Worm (Caenorhabditis elegans): ENCODE measurements around the gene rpl-7A.
A peak's percentile ranks its signal among the peaks of the same experiment; 100 is the strongest.

rpl-7A gene

ce11 chrIV:4400350-4401326 lies 10.2 kb upstream of the rpl-7A start, which contains the start of gene Y24D9A.6 (continued):
- TF ChIP-seq zip-11 (GFP tag; IDR thresholded peaks at IDR 0.05) (no peak), pha-4 (GFP tag; IDR thresholded peaks at IDR 0.05) (peak; percentile 28; the same call in 1 of the 2 replicates), pha-4 (tag; optimal IDR thresholded peaks at IDR 0.05) (no peak), lin-1 (GFP tag; IDR thresholded peaks at IDR 0.05) (no peak), pqm-1 (tag; optimal IDR thresholded peaks at IDR 0.05) (no peak), daf-12 (tag; optimal IDR thresholded peaks at IDR 0.05) (no peak), php-3 (GFP tag; IDR thresholded peaks at IDR 0.05) (no peak), dpl-1 (GFP tag; optimal IDR thresholded peaks at IDR 0.05) (peak; percentile 30), mxl-2 (GFP tag; conservative IDR thresholded peaks at IDR 0.05) (no peak), Y48G9A.11 (GFP tag; IDR thresholded peaks at IDR 0.05) (no peak), zip-2 (tag; optimal IDR thresholded peaks at IDR 0.05) (no peak), lin-15B (tag; optimal IDR thresholded peaks at IDR 0.05) (no peak), dmd-6 (GFP tag; IDR thresholded peaks at IDR 0.05) (peak; percentile 62), unc-39 (tag; optimal IDR thresholded peaks at IDR 0.05) (no peak), F26F4.8 (GFP tag; conservative IDR thresholded peaks at IDR 0.05) (no peak), nhr-76 (tag; optimal IDR thresholded peaks at IDR 0.05) (no peak), hif-1 (tag; optimal IDR thresholded peaks at IDR 0.05) (peak; percentile 8 to 61), aha-1 (tag) (peak; percentile 79), nhr-111 (GFP tag; optimal IDR thresholded peaks at IDR 0.05) (no peak), lin-13 (GFP tag; optimal IDR thresholded peaks at IDR 0.05) (no peak), snpc-1.2 (GFP tag; IDR thresholded peaks at IDR 0.05) (no peak), Y5F2A.4 (GFP tag; optimal IDR thresholded peaks at IDR 0.05) (no peak), spr-1 (tag; optimal IDR thresholded peaks at IDR 0.05) (no peak), tra-1 (GFP tag; IDR thresholded peaks at IDR 0.05) (peak; percentile 35; the same call in 1 of the 2 replicates), ces-1 (GFP tag; optimal IDR thresholded peaks at IDR 0.05) (no peak)

DNA sequence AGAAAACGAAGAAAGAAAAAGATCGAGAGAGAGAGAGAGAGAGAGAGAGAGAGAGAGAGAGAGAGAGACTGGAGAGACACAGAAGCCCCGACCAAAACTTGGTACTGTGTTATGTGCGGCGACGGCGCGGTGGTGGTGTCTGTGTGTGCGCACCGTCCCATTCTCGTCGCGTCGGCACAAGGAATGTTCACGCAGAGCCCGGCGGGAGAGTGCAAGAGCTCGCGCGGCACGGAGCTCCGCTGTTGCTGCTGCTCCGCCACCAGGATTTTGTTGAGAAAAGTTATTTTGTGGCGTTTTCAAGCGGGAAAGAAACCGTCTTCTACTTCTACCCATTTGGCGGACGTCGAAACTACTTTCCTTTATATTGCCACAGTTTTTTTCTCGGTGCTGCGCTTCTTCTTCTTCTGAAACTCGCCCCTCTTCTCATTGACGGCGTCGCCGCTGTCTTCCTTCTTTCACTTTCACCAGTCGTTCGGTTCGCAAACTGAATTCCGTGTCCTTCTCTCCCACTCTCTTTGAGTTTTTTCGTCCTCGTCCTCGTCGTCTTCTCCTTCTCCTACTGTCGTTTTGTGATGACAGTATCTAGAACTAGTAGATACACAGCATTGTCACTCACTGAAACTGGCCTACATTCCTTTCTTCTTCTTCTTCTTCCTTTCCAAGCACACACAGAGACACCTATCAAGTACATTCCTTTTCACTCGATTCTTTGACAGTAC lies 9.2 kb upstream of the rpl-7A start:
- TF ChIP-seq daf-19 (GFP tag; conservative IDR thresholded peaks at IDR 0.05), result no peak
- peak; percentile 95 for TF ChIP-seq set-16 (GFP tag; IDR thresholded peaks at IDR 0.05)
- TF ChIP-seq gei-8 (GFP tag; optimal IDR thresholded peaks at IDR 0.05), result no peak
- TF ChIP-seq mxl-3 (GFP tag; optimal IDR thresholded peaks at IDR 0.05), result peak; percentile 29
- TF ChIP-seq spr-3 (GFP tag; optimal IDR thresholded peaks at IDR 0.05), result no peak
- TF ChIP-seq lin-38 (GFP tag; IDR thresholded peaks at IDR 0.05), result peak; percentile 18
- TF ChIP-seq F44E2.7 (GFP tag; IDR thresholded peaks at IDR 0.05), result 0 out of 2 replicates have a peak, but pooled peaks have one; percentile 36
- peak; percentile 1 for TF ChIP-seq nhr-25 (tag; optimal IDR thresholded peaks at IDR 0.05; ENCODE audit: borderline replicate concordance, insufficient read depth)
- TF ChIP-seq daf-16 (GFP tag; optimal IDR thresholded peaks at IDR 0.05), result no peak
- TF ChIP-seq daf-16 (tag; optimal IDR thresholded peaks at IDR 0.05), result peak; percentile 3
- 0 out of 2 replicates have a peak, but pooled peaks have one; percentile 13 for TF ChIP-seq madf-9 (GFP tag; conservative IDR thresholded peaks at IDR 0.05)

DNA sequence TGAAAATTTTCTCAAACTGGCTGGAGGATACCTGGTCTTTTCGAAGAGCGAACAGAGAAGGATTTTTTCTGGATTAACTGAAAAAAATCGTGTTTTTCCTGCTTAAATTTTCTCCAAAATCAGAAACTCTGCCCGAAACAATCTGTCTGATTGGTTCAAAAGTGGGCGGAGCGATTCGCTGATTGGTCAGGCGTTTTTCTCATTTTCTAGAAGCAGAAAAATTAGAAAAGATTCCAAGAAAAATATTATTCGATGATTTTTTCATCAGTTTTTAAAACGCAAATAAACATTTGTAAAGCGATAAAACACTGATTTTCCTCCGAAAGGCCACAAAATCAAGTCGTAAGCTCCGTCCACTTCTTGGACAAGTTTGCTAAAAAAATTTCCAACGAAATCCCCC lies 8.5 kb upstream of the rpl-7A start:
- TF ChIP-seq spr-3 (GFP tag; optimal IDR thresholded peaks at IDR 0.05), result no peak
